Worm (Caenorhabditis elegans) whole organism, L1 larva: ENCODE data around the gene mcm-7.
"Not testable (repeated sequence)": the region's sequence is repeated elsewhere in the genome, so short reads cannot be mapped to it uniquely, and the experiment has no call there.

ENCODE experiments used
- F16B12.6 ChIP-seq: fragments of 150-350 bp; optimal IDR thresholded peaks from 2 replicates; lab custom pipeline; 2014; ENCODE audit warnings: missing biosample characterization, missing genetic modification characterization
- blmp-1 ChIP-seq: fragments of 150-350 bp; optimal IDR thresholded peaks from 2 replicates; lab custom pipeline; 2014; ENCODE audit warnings: missing biosample characterization, missing genetic modification characterization
- ceh-63 ChIP-seq: fragments of 200-800 bp; sonication (Bioruptor generic); optimal IDR thresholded peaks from 2 replicates; lab custom pipeline; 2018; ENCODE audit warnings: mild to moderate bottlenecking, missing genetic modification characterization, missing compliant biosample characterization
- ceh-8 ChIP-seq: fragments of 200-800 bp; sonication (Bioruptor generic); optimal IDR thresholded peaks from 2 replicates; lab custom pipeline; 2018; ENCODE audit warnings: mild to moderate bottlenecking, missing genetic modification characterization, moderate library complexity, missing compliant biosample characterization
- ceh-82 ChIP-seq, 3 experiments: fragments of 150-350 bp in 1 of 3; sonication (generic microtip) in 2 of 3; optimal IDR thresholded peaks; 2 replicates each; lab custom pipeline; 2014 to 2017; ENCODE audit warnings: missing biosample characterization in 3 of 3, missing genetic modification characterization in 3 of 3
- ceh-88 ChIP-seq: fragments of 200-800 bp; sonication (Bioruptor generic); IDR thresholded peaks from 2 replicates; pipeline ENCODE4 v1.3.6; 2022; ENCODE audit warnings: missing genetic modification characterization, missing compliant biosample characterization
- ceh-90 ChIP-seq: sonication (generic microtip); optimal IDR thresholded peaks from 2 replicates; lab custom pipeline; 2016; ENCODE audit warnings: missing genetic modification characterization, missing compliant biosample characterization
- ces-1 ChIP-seq: fragments of 150-350 bp; optimal IDR thresholded peaks from 2 replicates; lab custom pipeline; 2014; ENCODE audit warnings: missing biosample characterization, missing genetic modification reagents, missing genetic modification characterization
- efl-1 ChIP-seq, 4 experiments: fragments of 150-350 bp; optimal IDR thresholded peaks in 3 of 4; peaks in 1 of 4; 1 replicate in 1 of 4; 2 replicates in 3 of 4; lab custom pipeline; 2014; ENCODE audit warnings: missing biosample characterization in 2 of 4, missing genetic modification characterization in 2 of 4, missing genetic modification reagents in 2 of 4
- efl-3 ChIP-seq: fragments of 200-800 bp; sonication (Bioruptor generic); optimal IDR thresholded peaks from 2 replicates; lab custom pipeline; 2018; ENCODE audit warnings: mild to moderate bottlenecking, missing genetic modification characterization, missing compliant biosample characterization
- egl-13 ChIP-seq: sonication (generic microtip); optimal IDR thresholded peaks from 2 replicates; lab custom pipeline; 2016; ENCODE audit warnings: missing genotype, missing genetic modification reagents, missing genetic modification characterization, missing compliant biosample characterization
- elt-2 ChIP-seq: sonication (generic microtip); optimal IDR thresholded peaks from 2 replicates; lab custom pipeline; 2016; ENCODE audit warnings: missing genetic modification characterization, mild to moderate bottlenecking, inconsistent platforms, missing compliant biosample characterization, missing genetic modification reagents
- hlh-17 ChIP-seq: fragments of 200-800 bp; sonication (Bioruptor generic); optimal IDR thresholded peaks from 2 replicates; lab custom pipeline; 2018; ENCODE audit warnings: missing genetic modification characterization, mild to moderate bottlenecking, missing compliant biosample characterization, moderate library complexity, borderline replicate concordance
- hlh-4 ChIP-seq: sonication (generic microtip); optimal IDR thresholded peaks from 2 replicates; lab custom pipeline; 2016; ENCODE audit warnings: mild to moderate bottlenecking, missing genetic modification characterization, missing compliant biosample characterization
- hpl-2 ChIP-seq: fragments of 150-350 bp; optimal IDR thresholded peaks from 2 replicates; lab custom pipeline; 2014; ENCODE audit warnings: missing biosample characterization, missing genetic modification reagents, missing genetic modification characterization
- irx-1 ChIP-seq: sonication (generic microtip); optimal IDR thresholded peaks from 2 replicates; lab custom pipeline; 2016; ENCODE audit warnings: missing genetic modification characterization, missing compliant biosample characterization
- isw-1 ChIP-seq: fragments of 200-800 bp; sonication (Bioruptor generic); IDR thresholded peaks from 2 replicates; pipeline ENCODE4 v1.3.6; 2022; ENCODE audit warnings: missing genetic modification characterization, missing compliant biosample characterization
- jun-1 ChIP-seq: fragments of 150-350 bp; optimal IDR thresholded peaks from 2 replicates; lab custom pipeline; 2014; ENCODE audit warnings: missing biosample characterization, missing genetic modification reagents, missing genetic modification characterization
- lin-13 ChIP-seq: fragments of 150-350 bp; optimal IDR thresholded peaks from 2 replicates; lab custom pipeline; 2014; ENCODE audit warnings: missing biosample characterization, missing genetic modification reagents, missing genetic modification characterization
- lin-14 ChIP-seq: fragments of 200-800 bp; sonication (Bioruptor generic); optimal IDR thresholded peaks from 2 replicates; lab custom pipeline; 2018; ENCODE audit warnings: mild to moderate bottlenecking, missing genetic modification characterization, moderate library complexity, missing compliant biosample characterization
- lin-39 ChIP-seq: fragments of 150-350 bp; optimal IDR thresholded peaks from 2 replicates; lab custom pipeline; 2014; ENCODE audit warnings: missing biosample characterization, missing genetic modification reagents, missing genetic modification characterization
- lir-3 ChIP-seq: sonication (generic microtip); optimal IDR thresholded peaks from 2 replicates; lab custom pipeline; 2016; ENCODE audit warnings: mild to moderate bottlenecking, missing genetic modification characterization, moderate library complexity, missing compliant biosample characterization; ENCODE audit not compliant: poor library complexity
- nhr-11 ChIP-seq: fragments of 150-350 bp; optimal IDR thresholded peaks from 2 replicates; lab custom pipeline; 2014; ENCODE audit warnings: missing biosample characterization, missing genetic modification characterization
- nhr-19 ChIP-seq: fragments of 200-800 bp; sonication (Bioruptor generic); conservative IDR thresholded peaks from 2 replicates; pipeline ENCODE4 v1.3.6; 2022; ENCODE audit warnings: missing genetic modification characterization, missing compliant biosample characterization
- nhr-20 ChIP-seq: sonication (generic microtip); optimal IDR thresholded peaks from 2 replicates; lab custom pipeline; 2016; ENCODE audit warnings: mild to moderate bottlenecking, missing genetic modification characterization, missing compliant biosample characterization
- nhr-28 ChIP-seq: fragments of 150-350 bp; optimal IDR thresholded peaks from 2 replicates; lab custom pipeline; 2014; ENCODE audit warnings: missing biosample characterization, missing genetic modification characterization
- nhr-71 ChIP-seq: sonication (generic microtip); optimal IDR thresholded peaks from 2 replicates; lab custom pipeline; 2016; ENCODE audit warnings: mild to moderate bottlenecking, missing genetic modification characterization, moderate library complexity, missing compliant biosample characterization
- nhr-77 ChIP-seq: fragments of 150-350 bp; optimal IDR thresholded peaks from 2 replicates; lab custom pipeline; 2014; ENCODE audit warnings: missing biosample characterization, missing genetic modification characterization
- nhr-85 ChIP-seq: sonication (generic microtip); peaks from one replicate; lab custom pipeline; 2016; ENCODE audit warnings: missing genetic modification characterization, inconsistent platforms, missing compliant biosample characterization
- pag-3 ChIP-seq: sonication (generic microtip); optimal IDR thresholded peaks from 2 replicates; lab custom pipeline; 2017; ENCODE audit warnings: missing genetic modification characterization, mild to moderate bottlenecking, missing compliant biosample characterization, antibody characterized with exemption, borderline replicate concordance; ENCODE audit not compliant: insufficient read depth
- rnt-1 ChIP-seq: sonication (generic microtip); optimal IDR thresholded peaks from 2 replicates; lab custom pipeline; 2016; ENCODE audit warnings: mild to moderate bottlenecking, missing genetic modification characterization, moderate library complexity, missing compliant biosample characterization
- sox-4 ChIP-seq: sonication (generic microtip); optimal IDR thresholded peaks from 2 replicates; lab custom pipeline; 2016; ENCODE audit warnings: missing genetic modification characterization, missing compliant biosample characterization
- sptf-1 ChIP-seq: fragments of 150-350 bp; optimal IDR thresholded peaks from 2 replicates; lab custom pipeline; 2014; ENCODE audit warnings: missing biosample characterization, missing genetic modification characterization
- sup-37 ChIP-seq: fragments of 200-800 bp; sonication (Bioruptor generic); optimal IDR thresholded peaks from 2 replicates; lab custom pipeline; 2018; ENCODE audit warnings: mild to moderate bottlenecking, missing genetic modification characterization, missing compliant biosample characterization
- unc-30 ChIP-seq: sonication (generic microtip); optimal IDR thresholded peaks from 2 replicates; lab custom pipeline; 2017; ENCODE audit warnings: missing biosample characterization, missing genetic modification characterization
- xbp-1 ChIP-seq: sonication (generic microtip); optimal IDR thresholded peaks from 2 replicates; lab custom pipeline; 2016; ENCODE audit warnings: missing genetic modification characterization, missing compliant biosample characterization
- zag-1 ChIP-seq: fragments of 150-350 bp; optimal IDR thresholded peaks from 2 replicates; lab custom pipeline; 2014; ENCODE audit warnings: missing biosample characterization, missing genetic modification characterization

The mcm-7 gene

ce11 chrV:4326841-4327240 is 20.1 kb upstream of the mcm-7 start, which contains the start of gene D2063.1:
Gene D2063.1 (plus strand): TSS chrV:4327121.
- no peak for TF ChIP-seq pag-3
- peak; percentile 13 for TF ChIP-seq nhr-11 (tag; lab: Kevin White, UChicago)
- no peak for TF ChIP-seq nhr-77
- TF ChIP-seq hlh-17 (GFP tag; lab: Kevin White, UChicago): no peak
- TF ChIP-seq nhr-19: peak; percentile 18; the same call in 1 of the 2 replicates
- no peak for TF ChIP-seq irx-1
- no peak for TF ChIP-seq ces-1
- TF ChIP-seq lin-13: no peak
- no peak for TF ChIP-seq jun-1 (tag; lab: Kevin White, UChicago)
- TF ChIP-seq F16B12.6 (tag; lab: Kevin White, UChicago): no peak
- peak; percentile 53 for TF ChIP-seq nhr-71 (tag; lab: Kevin White, UChicago)
- TF ChIP-seq ceh-90 (tag; lab: Kevin White, UChicago): no peak
- TF ChIP-seq rnt-1 (tag; lab: Kevin White, UChicago): peak; percentile 58
- no peak for TF ChIP-seq efl-3 (GFP tag; lab: Kevin White, UChicago)
- TF ChIP-seq sup-37 (GFP tag; lab: Kevin White, UChicago): no peak
- TF ChIP-seq sox-4: no peak
- peak; percentile 34 for TF ChIP-seq lin-14 (GFP tag; lab: Kevin White, UChicago)
- no peak for TF ChIP-seq zag-1
- TF ChIP-seq ceh-63 (GFP tag; lab: Kevin White, UChicago): no peak
- no peak for TF ChIP-seq ceh-8 (GFP tag; lab: Kevin White, UChicago)
- TF ChIP-seq elt-2 (tag; lab: Kevin White, UChicago): no peak
- no peak for TF ChIP-seq hlh-4
- no peak for TF ChIP-seq lir-3 (tag; lab: Kevin White, UChicago)
- peak; percentile 44 for TF ChIP-seq nhr-20 (tag; lab: Kevin White, UChicago)
- TF ChIP-seq efl-1 (optimal IDR thresholded peaks at IDR 0.05; lab: Kevin White, UChicago): no peak
- TF ChIP-seq efl-1 (GFP tag; optimal IDR thresholded peaks at IDR 0.05 in 1 of 2; lab: Kevin White, UChicago): no peak
- TF ChIP-seq blmp-1 (tag; lab: Kevin White, UChicago): no peak
- no peak for TF ChIP-seq nhr-28 (tag; lab: Kevin White, UChicago)
- no peak for TF ChIP-seq isw-1 (GFP tag; lab: Robert Waterston, UW)
- no peak for TF ChIP-seq ceh-88 (GFP tag; lab: Robert Waterston, UW)
- no peak for TF ChIP-seq xbp-1 (tag; lab: Kevin White, UChicago)

- TF ChIP-seq nhr-71 (tag; lab: Kevin White, UChicago) (no peak), unc-30 (no peak), lin-39 (tag; lab: Kevin White, UChicago) (no peak), ceh-82 (tag; optimal IDR thresholded peaks at IDR 0.05; lab: Kevin White, UChicago) (no peak), xbp-1 (tag; lab: Kevin White, UChicago) (no peak), lir-3 (tag; lab: Kevin White, UChicago) (no peak), hpl-2 (GFP tag; lab: Kevin White, UChicago) (no peak), sptf-1 (tag; lab: Kevin White, UChicago) (no peak), sox-4 (no peak), nhr-19 (no peak), F16B12.6 (tag; lab: Kevin White, UChicago) (no peak)
Observed at ce11 chrV:4330820-4331219, 16.1 kb upstream of the mcm-7 start.

- TF ChIP-seq nhr-85: peak; percentile 2
- no peak for TF ChIP-seq isw-1 (GFP tag; lab: Robert Waterston, UW)
Observed at ce11 chrV:4332450-4332849, 14.5 kb upstream of the mcm-7 start, which contains the start of gene oac-12. Gene oac-12 (minus strand): TSS chrV:4332550.

ce11 chrV:4336462-4336861 is 10.5 kb upstream of the mcm-7 start, which contains the start of gene irld-1:
Gene irld-1 (plus strand): TSS chrV:4336762.
- not testable (repeated sequence) for TF ChIP-seq rnt-1 (tag; lab: Kevin White, UChicago); hlh-17 (GFP tag; lab: Kevin White, UChicago); egl-13
